Fruit fly (Drosophila melanogaster): ENCODE results near the gene FeCH.
A peak's percentile ranks its signal among the peaks of the same experiment; 100 is the strongest.

FeCH gene

DNA sequence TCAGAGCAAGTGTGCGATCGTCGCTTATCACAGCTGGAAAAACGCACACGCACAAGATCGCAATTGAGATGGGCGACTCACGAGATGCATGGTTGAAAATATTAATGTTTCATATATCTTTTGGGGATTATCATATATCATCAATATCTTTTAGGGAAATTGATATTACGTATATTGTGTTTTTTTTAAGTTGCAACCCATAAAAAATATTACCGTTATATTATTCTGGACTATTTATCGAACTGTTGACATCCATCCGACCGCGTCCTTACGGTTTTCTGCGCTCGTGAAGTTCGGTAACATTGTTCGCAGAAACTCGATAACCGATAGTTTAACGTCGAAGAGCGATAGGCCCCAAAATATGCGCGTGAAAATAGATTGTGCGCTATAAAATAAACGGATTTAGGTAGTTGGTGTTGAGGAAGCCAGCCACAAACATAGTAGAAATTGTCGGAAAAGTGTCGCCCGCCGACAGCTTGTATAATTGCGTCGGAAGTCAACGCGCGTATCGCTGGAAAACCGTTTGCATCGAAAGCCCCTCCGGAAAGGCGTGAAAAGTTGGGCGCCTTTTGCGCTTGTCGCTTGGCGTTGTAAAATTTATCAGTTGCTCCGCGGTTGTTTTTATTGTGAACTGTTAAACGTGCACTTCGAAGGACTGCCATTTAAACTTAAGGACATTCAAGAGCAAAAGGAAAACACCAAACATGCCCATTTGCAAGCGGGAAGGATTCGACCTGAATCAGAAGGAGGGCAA, 18.3 kb downstream of the FeCH start, which contains the start of the genes Mccc1 and Acf:
Mccc1 (minus strand) TSS at position 244 of the 754 bp plus-strand sequence.
Acf (plus strand) TSS at position 318 of the 754 bp plus-strand sequence.
- TF ChIP-seq CG4496 (GFP tag; IDR thresholded peaks at IDR 0.05) (peak; percentile 57; the same call in 2 of the 3 replicates), Pif1A (GFP tag; optimal IDR thresholded peaks at IDR 0.05) (no peak)

DNA sequence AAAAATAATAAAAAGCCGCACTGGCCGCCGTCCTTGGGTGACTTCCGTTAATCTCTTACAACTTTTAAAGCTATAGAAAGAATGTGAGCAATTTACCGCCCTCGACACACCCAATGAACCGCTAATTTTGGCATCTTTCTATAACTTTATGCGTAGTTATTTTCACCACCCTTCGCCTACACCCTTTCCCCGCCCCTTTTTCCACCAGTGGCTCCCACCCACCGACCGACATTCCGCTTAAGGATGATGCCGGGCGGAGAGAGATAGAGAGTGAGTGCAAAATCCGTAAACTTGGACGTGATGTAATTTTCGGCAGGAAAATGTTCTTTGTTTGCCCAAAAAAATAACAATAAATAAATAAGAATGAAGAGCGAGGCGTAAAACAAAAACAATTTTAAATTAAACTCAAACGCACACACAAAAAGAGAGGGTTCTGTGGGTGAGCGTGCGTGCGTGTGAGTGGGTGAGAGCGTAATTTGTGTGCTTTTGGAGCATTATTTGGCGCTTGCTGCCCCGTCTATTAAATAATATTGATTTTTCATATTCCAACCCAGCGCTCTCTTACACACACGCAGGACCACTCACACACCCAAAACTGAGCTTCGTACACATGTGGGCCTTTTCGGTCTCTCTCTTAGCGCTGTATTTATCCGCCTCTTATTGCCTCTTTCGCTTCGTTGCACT, 34.5 kb downstream of the FeCH start:
- TF ChIP-seq CG4496 (GFP tag; IDR thresholded peaks at IDR 0.05) (no peak), rn (GFP tag; IDR thresholded peaks at IDR 0.05) (no peak), CG8159 (tag; optimal IDR thresholded peaks at IDR 0.05) (no peak), CG14655 (GFP tag; optimal IDR thresholded peaks at IDR 0.05) (no peak), CG32121 (GFP tag; IDR thresholded peaks at IDR 0.05) (no peak), CG17806 (tag; optimal IDR thresholded peaks at IDR 0.05) (no peak), CG34367 (tag; optimal IDR thresholded peaks at IDR 0.05) (no peak), Snoo (tag; optimal IDR thresholded peaks at IDR 0.05) (no peak), gl (tag; optimal IDR thresholded peaks at IDR 0.05) (no peak), CG8301 (tag; optimal IDR thresholded peaks at IDR 0.05) (no peak), D1 (tag; optimal IDR thresholded peaks at IDR 0.05) (no peak), CG12605 (GFP tag; IDR thresholded peaks at IDR 0.05) (no peak), Pif1B (GFP tag; optimal IDR thresholded peaks at IDR 0.05) (no peak), EcR (GFP tag; optimal IDR thresholded peaks at IDR 0.05) (no peak), CG10348 (GFP tag; IDR thresholded peaks at IDR 0.05) (no peak), CG15710 (tag; optimal IDR thresholded peaks at IDR 0.05) (no peak), Ets98B (GFP tag; IDR thresholded peaks at IDR 0.05) (no peak), Pif1A (GFP tag; optimal IDR thresholded peaks at IDR 0.05) (no peak)

DNA sequence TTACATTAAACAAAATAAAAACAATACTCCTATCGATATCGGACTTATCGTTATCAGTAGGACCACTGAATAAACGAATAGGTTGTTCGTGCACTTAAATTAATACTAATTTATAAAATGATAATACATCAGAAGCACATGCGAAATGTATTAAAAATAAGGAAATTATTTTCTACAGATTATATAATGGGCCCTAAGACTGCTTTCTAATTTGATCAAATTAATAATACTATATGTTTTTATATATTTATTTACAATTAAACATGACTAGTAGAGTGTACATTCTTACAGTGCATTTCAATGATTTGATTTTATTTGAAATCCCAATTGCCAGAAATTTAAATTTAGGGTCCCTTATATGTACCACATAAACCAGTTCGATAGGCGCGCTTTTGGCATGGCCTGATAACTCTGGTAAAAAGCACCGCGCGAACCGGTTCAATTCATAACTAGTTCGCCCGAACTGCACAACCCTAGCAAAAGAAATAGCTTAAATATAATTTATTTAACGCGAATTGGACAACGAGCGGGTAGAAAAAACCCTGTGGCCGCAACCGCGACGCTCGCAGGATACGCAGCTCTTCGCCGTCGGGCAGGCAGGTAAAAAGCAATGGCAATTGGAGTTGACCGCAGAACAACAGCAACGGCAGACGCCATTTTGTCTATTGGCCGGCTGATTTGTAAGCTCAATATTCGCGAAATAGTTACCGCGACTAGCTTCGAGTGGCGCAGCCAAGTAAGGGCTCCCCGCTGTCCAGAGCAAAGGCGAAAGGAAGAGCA, 35.3 kb downstream of the FeCH start, which contains the start of the genes CG2126 and faf:
CG2126 (minus strand) TSS at position 70 of the 780 bp plus-strand sequence.
faf (plus strand) TSS at position 438 of the 780 bp plus-strand sequence.
- TF ChIP-seq Snoo (tag; optimal IDR thresholded peaks at IDR 0.05) (peak; percentile 53), CG15710 (tag; optimal IDR thresholded peaks at IDR 0.05) (peak; percentile 65), CG34367 (tag; optimal IDR thresholded peaks at IDR 0.05) (peak; percentile 55), CG32121 (GFP tag; IDR thresholded peaks at IDR 0.05) (peak; percentile 76), Pif1B (GFP tag; optimal IDR thresholded peaks at IDR 0.05) (no peak), CG8301 (tag; optimal IDR thresholded peaks at IDR 0.05) (no peak), CG4496 (GFP tag; IDR thresholded peaks at IDR 0.05) (peak; percentile 70), CG14655 (GFP tag; optimal IDR thresholded peaks at IDR 0.05) (no peak), CG8159 (tag; optimal IDR thresholded peaks at IDR 0.05) (peak; percentile 79), fd96Ca (GFP tag; IDR thresholded peaks at IDR 0.05) (no peak), gl (tag; optimal IDR thresholded peaks at IDR 0.05) (no peak), Ets98B (GFP tag; IDR thresholded peaks at IDR 0.05) (peak; percentile 51; the same call in 1 of the 2 replicates), CG10348 (GFP tag; IDR thresholded peaks at IDR 0.05) (no peak), CG9948 (tag; optimal IDR thresholded peaks at IDR 0.05) (no peak), CG12605 (GFP tag; IDR thresholded peaks at IDR 0.05) (peak; percentile 53; the same call in 1 of the 2 replicates), rn (GFP tag; IDR thresholded peaks at IDR 0.05) (peak; percentile 22; the same call in 1 of the 2 replicates), CG17806 (tag; optimal IDR thresholded peaks at IDR 0.05) (peak; percentile 67)

DNA sequence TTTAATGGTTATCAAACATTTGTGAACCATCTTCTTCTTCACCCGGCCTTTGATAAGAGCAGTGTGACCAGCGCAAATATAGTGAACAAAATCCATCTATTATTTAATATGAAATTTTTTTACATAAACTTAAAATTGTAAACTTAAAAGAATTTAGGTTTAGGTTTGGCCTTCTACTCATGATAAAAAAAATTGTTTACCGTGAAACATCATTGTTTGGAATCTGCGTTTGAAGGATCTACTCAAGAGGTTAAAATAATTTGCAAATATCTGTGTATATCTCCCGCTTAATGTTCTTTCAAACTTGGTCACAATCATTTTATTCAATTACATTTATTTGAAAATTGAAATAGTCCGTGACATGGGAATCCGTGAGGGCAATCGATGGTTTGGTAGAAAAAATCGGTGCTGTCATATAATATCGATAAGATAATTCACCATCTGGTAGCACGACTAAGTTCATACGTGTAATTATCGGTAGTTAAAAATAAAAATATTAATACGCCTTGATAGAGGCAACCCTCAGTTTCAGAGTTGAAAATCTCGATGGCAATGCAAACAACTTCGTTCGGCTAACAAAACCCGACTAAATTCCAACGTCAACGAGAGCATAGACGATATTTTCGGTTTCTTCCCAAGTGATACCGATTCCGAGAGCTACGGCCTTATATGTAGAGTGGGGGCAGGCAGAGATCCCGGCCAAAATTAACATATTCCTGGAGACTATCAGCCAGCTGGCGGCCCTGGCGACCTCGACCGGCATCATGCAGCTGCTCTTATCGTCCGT, 40.1 kb downstream of the FeCH start, which contains the start of the genes betaGlu and sip3:
betaGlu (minus strand) TSS at position 59 of the 787 bp plus-strand sequence.
sip3 (plus strand) TSS at position 430 of the 787 bp plus-strand sequence.
- no peak for TF ChIP-seq gl (tag; optimal IDR thresholded peaks at IDR 0.05)
- TF ChIP-seq D1 (tag; optimal IDR thresholded peaks at IDR 0.05): no peak
- TF ChIP-seq Pif1B (GFP tag; optimal IDR thresholded peaks at IDR 0.05): peak; percentile 5
- no peak for TF ChIP-seq CG12605 (GFP tag; IDR thresholded peaks at IDR 0.05)
- TF ChIP-seq CG14655 (GFP tag; optimal IDR thresholded peaks at IDR 0.05): no peak
- TF ChIP-seq CG9948 (tag; optimal IDR thresholded peaks at IDR 0.05): no peak
- TF ChIP-seq CG10348 (GFP tag; IDR thresholded peaks at IDR 0.05): no peak
- no peak for TF ChIP-seq CG17806 (tag; optimal IDR thresholded peaks at IDR 0.05)

DNA sequence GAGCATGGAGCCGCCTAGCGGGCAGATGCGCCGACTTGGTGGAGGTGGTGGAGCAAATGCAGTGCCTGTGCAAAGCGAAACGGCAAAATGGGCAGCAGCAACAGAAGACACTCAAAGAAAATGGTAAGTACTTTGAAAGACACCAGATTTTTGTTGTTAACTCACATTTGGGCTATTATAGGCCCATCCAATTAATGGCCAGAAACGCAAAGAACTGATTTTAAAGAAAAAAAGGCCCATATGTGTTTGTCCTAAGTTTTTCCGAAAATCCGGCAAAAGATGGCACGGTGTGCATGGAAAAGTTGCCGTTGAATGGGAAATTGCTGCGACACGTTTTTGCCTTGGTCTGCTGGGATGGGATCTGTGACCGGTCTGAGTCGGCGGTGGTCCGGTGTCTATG, 43.9 kb downstream of the FeCH start:
- TF ChIP-seq rn (GFP tag; IDR thresholded peaks at IDR 0.05): peak; percentile 63
- TF ChIP-seq CG17806 (tag; optimal IDR thresholded peaks at IDR 0.05): peak; percentile 61
- peak; percentile 68 for TF ChIP-seq CG12605 (GFP tag; IDR thresholded peaks at IDR 0.05)
- peak; percentile 92 for TF ChIP-seq CG8301 (tag; optimal IDR thresholded peaks at IDR 0.05)
- no peak for TF ChIP-seq CG13204 (GFP tag; optimal IDR thresholded peaks at IDR 0.05)
- no peak for TF ChIP-seq EcR (GFP tag; optimal IDR thresholded peaks at IDR 0.05)
- TF ChIP-seq CG9948 (tag; optimal IDR thresholded peaks at IDR 0.05): peak; percentile 71
- peak; percentile 91 for TF ChIP-seq CG14655 (GFP tag; optimal IDR thresholded peaks at IDR 0.05)
- TF ChIP-seq D1 (tag; optimal IDR thresholded peaks at IDR 0.05): no peak
- TF ChIP-seq Snoo (tag; optimal IDR thresholded peaks at IDR 0.05): no peak
- TF ChIP-seq gl (tag; optimal IDR thresholded peaks at IDR 0.05): no peak
- no peak for TF ChIP-seq CG15710 (tag; optimal IDR thresholded peaks at IDR 0.05)
- TF ChIP-seq CG32121 (GFP tag; IDR thresholded peaks at IDR 0.05): peak; percentile 85
- TF ChIP-seq CG10348 (GFP tag; IDR thresholded peaks at IDR 0.05): no peak
- TF ChIP-seq Pif1A (GFP tag; optimal IDR thresholded peaks at IDR 0.05): peak; percentile 75
- peak; percentile 53 for TF ChIP-seq Pif1B (GFP tag; optimal IDR thresholded peaks at IDR 0.05)
- TF ChIP-seq CG34367 (tag; optimal IDR thresholded peaks at IDR 0.05): no peak
- TF ChIP-seq CG8159 (tag; optimal IDR thresholded peaks at IDR 0.05): peak; percentile 45
- peak; percentile 89 for TF ChIP-seq Ets98B (GFP tag; IDR thresholded peaks at IDR 0.05)
- peak; percentile 93 for TF ChIP-seq fd96Ca (GFP tag; IDR thresholded peaks at IDR 0.05)
- TF ChIP-seq CG4496 (GFP tag; IDR thresholded peaks at IDR 0.05): peak; percentile 89
